Worm (Caenorhabditis elegans) whole organism, L3 larva: ENCODE data around the gene F57G9.7.

Source experiments
- R02D3.7 ChIP-seq: fragments of 150-350 bp; optimal IDR thresholded peaks from 2 replicates; lab custom pipeline; 2014; ENCODE audit warnings: missing biosample characterization, missing genetic modification characterization
- ZK546.5 ChIP-seq: sonication (generic microtip); optimal IDR thresholded peaks from 2 replicates; lab custom pipeline; 2017; ENCODE audit warnings: missing biosample characterization, missing genetic modification characterization
- aly-2 ChIP-seq: fragments of 150-350 bp; optimal IDR thresholded peaks from 2 replicates; lab custom pipeline; 2014; ENCODE audit warnings: missing biosample characterization, missing genetic modification characterization
- ama-1 ChIP-seq: fragments of 150-350 bp; optimal IDR thresholded peaks from 2 replicates; lab custom pipeline; 2018
- ceh-16 ChIP-seq: sonication (generic microtip); optimal IDR thresholded peaks from 2 replicates; lab custom pipeline; 2017; ENCODE audit warnings: missing biosample characterization, missing genetic modification characterization
- ceh-28 ChIP-seq: fragments of 150-350 bp; optimal IDR thresholded peaks from 2 replicates; lab custom pipeline; 2014; ENCODE audit warnings: missing biosample characterization, missing genetic modification reagents, missing genetic modification characterization
- ceh-9 ChIP-seq: sonication (generic microtip); optimal IDR thresholded peaks from 2 replicates; lab custom pipeline; 2018; ENCODE audit warnings: missing biosample characterization, missing genetic modification characterization
- egl-5 ChIP-seq: fragments of 150-350 bp; optimal IDR thresholded peaks from 2 replicates; lab custom pipeline; 2017; ENCODE audit warnings: missing biosample characterization, missing genetic modification reagents, missing genetic modification characterization, inconsistent platforms
- elt-1 ChIP-seq: fragments of 150-350 bp; optimal IDR thresholded peaks from 2 replicates; lab custom pipeline; 2014; ENCODE audit warnings: missing biosample characterization, missing genetic modification characterization
- eor-1 ChIP-seq, 2 experiments: fragments of 150-350 bp; optimal IDR thresholded peaks; 2 replicates each; lab custom pipeline; 2014 to 2018; ENCODE audit warnings: missing biosample characterization in 2 of 2, missing genetic modification characterization in 2 of 2
- fkh-10 ChIP-seq: sonication (generic microtip); optimal IDR thresholded peaks from 2 replicates; lab custom pipeline; 2017; ENCODE audit warnings: missing biosample characterization, missing genetic modification reagents, missing genetic modification characterization
- fkh-2 ChIP-seq: fragments of 150-350 bp; optimal IDR thresholded peaks from 2 replicates; lab custom pipeline; 2014; ENCODE audit warnings: missing biosample characterization, missing genetic modification reagents, missing genetic modification characterization
- fos-1 ChIP-seq: fragments of 150-350 bp; optimal IDR thresholded peaks from 2 replicates; lab custom pipeline; 2014; ENCODE audit warnings: missing biosample characterization, missing genetic modification characterization
- hmg-11 ChIP-seq: sonication (generic microtip); optimal IDR thresholded peaks from 2 replicates; lab custom pipeline; 2016; ENCODE audit warnings: missing genetic modification characterization, missing compliant biosample characterization
- jun-1 ChIP-seq: fragments of 150-350 bp; optimal IDR thresholded peaks from 2 replicates; lab custom pipeline; 2014; ENCODE audit warnings: missing biosample characterization, missing genetic modification reagents, missing genetic modification characterization
- lin-15B ChIP-seq: fragments of 150-350 bp; optimal IDR thresholded peaks from 2 replicates; lab custom pipeline; 2014; ENCODE audit warnings: missing biosample characterization, missing genetic modification characterization
- lin-39 ChIP-seq: fragments of 150-350 bp; optimal IDR thresholded peaks from 2 replicates; lab custom pipeline; 2018; ENCODE audit warnings: missing biosample characterization, missing genetic modification reagents, missing genetic modification characterization
- lsy-12 ChIP-seq: sonication (generic microtip); optimal IDR thresholded peaks from 2 replicates; lab custom pipeline; 2016; ENCODE audit warnings: mild to moderate bottlenecking, missing genetic modification characterization, missing compliant biosample characterization
- mdl-1 ChIP-seq: fragments of 150-350 bp; optimal IDR thresholded peaks from 2 replicates; lab custom pipeline; 2014; ENCODE audit warnings: missing biosample characterization, missing genetic modification characterization
- mml-1 ChIP-seq: fragments of 150-350 bp; sonication (generic microtip); optimal IDR thresholded peaks from 3 replicates; lab custom pipeline; 2014; ENCODE audit warnings: missing biosample characterization, missing genetic modification characterization
- nfya-1 ChIP-seq: sonication (generic microtip); optimal IDR thresholded peaks from 2 replicates; lab custom pipeline; 2017; ENCODE audit warnings: missing genetic modification characterization, mild to moderate bottlenecking, missing compliant biosample characterization, antibody characterized with exemption, moderate library complexity; ENCODE audit not compliant: insufficient read depth
- nhr-11 ChIP-seq: fragments of 150-350 bp; optimal IDR thresholded peaks from 2 replicates; lab custom pipeline; 2014; ENCODE audit warnings: missing biosample characterization, missing genetic modification characterization
- nhr-12 ChIP-seq: fragments of 150-350 bp; optimal IDR thresholded peaks from 2 replicates; lab custom pipeline; 2014; ENCODE audit warnings: missing biosample characterization, missing genetic modification characterization
- nhr-23 ChIP-seq: fragments of 150-350 bp; optimal IDR thresholded peaks from 2 replicates; lab custom pipeline; 2014; ENCODE audit warnings: missing biosample characterization, missing genetic modification reagents, missing genetic modification characterization
- nhr-25 ChIP-seq: sonication (generic microtip); optimal IDR thresholded peaks from 2 replicates; lab custom pipeline; 2017; ENCODE audit warnings: missing biosample characterization, missing genetic modification characterization
- nhr-28 ChIP-seq: fragments of 150-350 bp; optimal IDR thresholded peaks from 2 replicates; lab custom pipeline; 2014; ENCODE audit warnings: missing biosample characterization, missing genetic modification characterization
- nhr-43 ChIP-seq: sonication (generic microtip); optimal IDR thresholded peaks from 2 replicates; lab custom pipeline; 2016; ENCODE audit warnings: mild to moderate bottlenecking, missing genetic modification characterization, missing compliant biosample characterization; ENCODE audit not compliant: poor library complexity, severe bottlenecking
- nhr-67 ChIP-seq: fragments of 150-350 bp; optimal IDR thresholded peaks from 2 replicates; lab custom pipeline; 2014; ENCODE audit warnings: missing biosample characterization, missing genetic modification characterization
- nhr-76 ChIP-seq: fragments of 150-350 bp; sonication (generic microtip); optimal IDR thresholded peaks from 5 replicates; lab custom pipeline; 2014; ENCODE audit warnings: missing biosample characterization, missing genetic modification characterization
- pqm-1 ChIP-seq: fragments of 150-350 bp; optimal IDR thresholded peaks from 2 replicates; lab custom pipeline; 2017; ENCODE audit warnings: missing biosample characterization, missing genetic modification characterization, inconsistent platforms
- sea-2 ChIP-seq: fragments of 150-350 bp; sonication (generic microtip); optimal IDR thresholded peaks from 4 replicates; lab custom pipeline; 2014; ENCODE audit warnings: missing biosample characterization, missing genetic modification reagents, missing genetic modification characterization
- skn-1 ChIP-seq: fragments of 150-350 bp; optimal IDR thresholded peaks from 2 replicates; lab custom pipeline; 2014; ENCODE audit warnings: missing biosample characterization, missing genetic modification characterization
- unc-39 ChIP-seq: sonication (generic microtip); optimal IDR thresholded peaks from 4 replicates; lab custom pipeline; 2017; ENCODE audit warnings: missing biosample characterization, missing genetic modification characterization
- unc-62 ChIP-seq: fragments of 150-350 bp; sonication (generic microtip); optimal IDR thresholded peaks from 4 replicates; lab custom pipeline; 2014; ENCODE audit warnings: missing biosample characterization, missing genetic modification reagents, missing genetic modification characterization
- zag-1 ChIP-seq: fragments of 150-350 bp; optimal IDR thresholded peaks from 2 replicates; lab custom pipeline; 2014; ENCODE audit warnings: missing biosample characterization, missing genetic modification characterization
- ztf-11 ChIP-seq: fragments of 150-350 bp; optimal IDR thresholded peaks from 2 replicates; lab custom pipeline; 2014; ENCODE audit warnings: missing biosample characterization, missing genetic modification characterization

F57G9.7 gene

ce11 chrII:12410107-12410506 is 12.6 kb upstream of the F57G9.7 start, which contains the start of gene F57G9.3:
TSS of gene F57G9.3 (minus strand) at chrII:12410207.
- TF ChIP-seq nhr-12 (tag; lab: Kevin White, UChicago) (no peak), pqm-1 (tag; lab: Kevin White, UChicago) (no peak), sea-2 (GFP tag; lab: Kevin White, UChicago) (no peak), aly-2 (no peak), egl-5 (no peak), nfya-1 (tag; lab: Kevin White, UChicago) (no peak), eor-1 (tag; optimal IDR thresholded peaks at IDR 0.05; lab: Kevin White, UChicago) (no peak), ceh-9 (tag; lab: Kevin White, UChicago) (no peak), R02D3.7 (tag; lab: Kevin White, UChicago) (no peak), nhr-11 (tag; lab: Kevin White, UChicago) (no peak), unc-62 (no peak), mdl-1 (tag; lab: Kevin White, UChicago) (no peak), elt-1 (no peak)

ce11 chrII:12408717-12409116 is 11.2 kb upstream of the F57G9.7 start, which contains the start of gene sre-31:
TSS of gene sre-31 (minus strand) at chrII:12408817.
- TF ChIP-seq sea-2 (GFP tag; lab: Kevin White, UChicago), result no peak
- no peak for TF ChIP-seq unc-39 (tag; lab: Kevin White, UChicago)
- no peak for TF ChIP-seq aly-2
- TF ChIP-seq nhr-43 (tag; lab: Kevin White, UChicago), result no peak
- TF ChIP-seq fos-1, result no peak
- no peak for TF ChIP-seq skn-1 (tag; lab: Kevin White, UChicago)
- no peak for TF ChIP-seq nhr-76
- no peak for TF ChIP-seq ZK546.5 (tag; lab: Kevin White, UChicago)
- no peak for TF ChIP-seq lin-39 (tag; lab: Kevin White, UChicago)

- no peak for TF ChIP-seq lsy-12 (tag; lab: Kevin White, UChicago)
- TF ChIP-seq egl-5, result no peak
- TF ChIP-seq fos-1, result no peak
- no peak for TF ChIP-seq mml-1 (tag; lab: Kevin White, UChicago)
- no peak for TF ChIP-seq nhr-28 (tag; lab: Kevin White, UChicago)
- TF ChIP-seq jun-1 (tag; lab: Kevin White, UChicago), result no peak
- no peak for TF ChIP-seq nhr-67 (tag; lab: Kevin White, UChicago)
- no peak for TF ChIP-seq nhr-23 (tag; lab: Kevin White, UChicago)
- no peak for TF ChIP-seq ceh-16 (tag; lab: Kevin White, UChicago)
- TF ChIP-seq nhr-12 (tag; lab: Kevin White, UChicago), result no peak
- TF ChIP-seq fkh-2, result no peak
- no peak for TF ChIP-seq ama-1
- TF ChIP-seq aly-2, result no peak
- TF ChIP-seq zag-1 (tag; lab: Kevin White, UChicago), result no peak
- TF ChIP-seq hmg-11 (tag; lab: Kevin White, UChicago), result no peak
- TF ChIP-seq nhr-11 (tag; lab: Kevin White, UChicago), result no peak
- TF ChIP-seq fkh-10 (GFP tag; lab: Kevin White, UChicago), result no peak
- TF ChIP-seq ceh-9 (tag; lab: Kevin White, UChicago), result no peak
- no peak for TF ChIP-seq nhr-76
- no peak for TF ChIP-seq lin-15B (tag; lab: Kevin White, UChicago)
These were observed 8.8 kb upstream of the F57G9.7 start, which contains the start of gene sre-30 for ce11 chrII:12406394-12406793. TSS of gene sre-30 (minus strand) at chrII:12406494.

- TF ChIP-seq nfya-1 (tag; lab: Kevin White, UChicago) (no peak), fos-1 (no peak), ceh-28 (tag; lab: Kevin White, UChicago) (no peak), ZK546.5 (tag; lab: Kevin White, UChicago) (no peak), egl-5 (no peak), nhr-11 (tag; lab: Kevin White, UChicago) (no peak), jun-1 (tag; lab: Kevin White, UChicago) (no peak), ceh-9 (tag; lab: Kevin White, UChicago) (no peak), ztf-11 (tag; lab: Kevin White, UChicago) (no peak), nhr-25 (no peak), R02D3.7 (tag; lab: Kevin White, UChicago) (no peak), eor-1 (tag; optimal IDR thresholded peaks at IDR 0.05; lab: Kevin White, UChicago) (no peak)
These were observed 4.2 kb upstream of the F57G9.7 start, which contains the start of gene sre-29 for ce11 chrII:12401791-12402190. TSS of gene sre-29 (minus strand) at chrII:12401891.
